Fruit fly (Drosophila melanogaster) whole organism, embryonic: ENCODE results near the gene CG6465.

Experiments
- Bdp1 ChIP-seq: fragments of 200-800 bp; sonication (Bioruptor generic); optimal IDR thresholded peaks from 3 replicates; lab custom pipeline; 2016; ENCODE audit warnings: missing biosample characterization, missing genetic modification characterization
- CG10147 ChIP-seq: fragments of 200-800 bp; sonication (Bioruptor generic); optimal IDR thresholded peaks from 2 replicates; lab custom pipeline; 2019; ENCODE audit warnings: missing biosample characterization, mild to moderate bottlenecking, missing genetic modification characterization, moderate library complexity
- CG10321 ChIP-seq: fragments of 200-800 bp; sonication (Bioruptor generic); IDR thresholded peaks from 2 replicates; pipeline ENCODE4 v1.3.6; 2022; ENCODE audit warnings: missing biosample characterization, missing genetic modification characterization
- CG10366 ChIP-seq: fragments of 200-800 bp; sonication (Bioruptor generic); IDR thresholded peaks from 2 replicates; pipeline ENCODE4 v1.3.6; 2022; ENCODE audit warnings: missing biosample characterization, missing genetic modification characterization
- CG10431 ChIP-seq: fragments of 200-800 bp; sonication (Bioruptor generic); optimal IDR thresholded peaks from 3 replicates; lab custom pipeline; 2018; ENCODE audit warnings: missing biosample characterization, mild to moderate bottlenecking, missing genetic modification characterization
- CG12391 ChIP-seq: fragments of 200-800 bp; sonication (Bioruptor generic); optimal IDR thresholded peaks from 3 replicates; lab custom pipeline; 2018; ENCODE audit warnings: missing biosample characterization, mild to moderate bottlenecking, missing genetic modification characterization, moderate library complexity
- CG12744 ChIP-seq: fragments of 200-800 bp; sonication (Bioruptor generic); optimal IDR thresholded peaks from 2 replicates; lab custom pipeline; 2016; ENCODE audit warnings: missing biosample characterization, missing genetic modification characterization
- CG14441 ChIP-seq: fragments of 200-800 bp; sonication (Bioruptor generic); IDR thresholded peaks from 2 replicates; pipeline ENCODE4 v1.3.6; 2022; ENCODE audit warnings: missing biosample characterization, missing genetic modification characterization
- CG15269 ChIP-seq: fragments of 200-800 bp; sonication (Bioruptor generic); optimal IDR thresholded peaks from 2 replicates; lab custom pipeline; 2018; ENCODE audit warnings: missing biosample characterization, mild to moderate bottlenecking, missing genetic modification characterization, moderate library complexity
- CG15479 ChIP-seq: fragments of 200-800 bp; sonication (Bioruptor generic); optimal IDR thresholded peaks from 3 replicates; lab custom pipeline; 2019; ENCODE audit warnings: missing biosample characterization, mild to moderate bottlenecking, missing genetic modification characterization, moderate library complexity
- CG15601 ChIP-seq: fragments of 200-800 bp; sonication (Bioruptor generic); optimal IDR thresholded peaks from 3 replicates; lab custom pipeline; 2019; ENCODE audit warnings: missing biosample characterization, mild to moderate bottlenecking, missing genetic modification characterization, moderate library complexity
- CG17361 ChIP-seq: fragments of 200-800 bp; sonication (Bioruptor generic); IDR thresholded peaks from 3 replicates; pipeline ENCODE4 v1.3.6; 2022; ENCODE audit warnings: missing biosample characterization, missing genetic modification characterization
- CG17612 ChIP-seq: fragments of 200-800 bp; sonication (Bioruptor generic); IDR thresholded peaks from 2 replicates; pipeline ENCODE4 v1.3.6; 2022; ENCODE audit warnings: missing biosample characterization, missing genetic modification characterization
- CG18262 ChIP-seq: fragments of 200-800 bp; optimal IDR thresholded peaks from 3 replicates; lab custom pipeline; 2019; ENCODE audit warnings: missing biosample characterization, mild to moderate bottlenecking, missing genetic modification characterization, moderate library complexity
- CG18599 ChIP-seq: fragments of 200-800 bp; sonication (Bioruptor generic); optimal IDR thresholded peaks from 3 replicates; lab custom pipeline; 2017; ENCODE audit warnings: missing biosample characterization, missing genetic modification characterization, mild to moderate bottlenecking, moderate library complexity, missing genetic modification reagents
- CG2202 ChIP-seq: fragments of 200-800 bp; sonication (Bioruptor generic); optimal IDR thresholded peaks from 2 replicates; lab custom pipeline; 2018; ENCODE audit warnings: missing biosample characterization, mild to moderate bottlenecking, missing genetic modification characterization
- CG2889 ChIP-seq: fragments of 200-800 bp; sonication (Bioruptor generic); IDR thresholded peaks from 3 replicates; pipeline ENCODE4 v1.3.6; 2022; ENCODE audit warnings: missing biosample characterization, missing genetic modification characterization
- CG31388 ChIP-seq: fragments of 200-800 bp; sonication (Bioruptor generic); optimal IDR thresholded peaks from 2 replicates; lab custom pipeline; 2016; ENCODE audit warnings: missing biosample characterization, missing genetic modification characterization
- CG31441 ChIP-seq: fragments of 200-800 bp; sonication (Bioruptor generic); IDR thresholded peaks from 2 replicates; pipeline ENCODE4 v1.3.6; 2022; ENCODE audit warnings: missing biosample characterization, missing genetic modification characterization
- CG33213 ChIP-seq: fragments of 200-800 bp; sonication (Bioruptor generic); optimal IDR thresholded peaks from 3 replicates; lab custom pipeline; 2016; ENCODE audit warnings: missing biosample characterization, missing genetic modification characterization
- CG9817 ChIP-seq: fragments of 200-800 bp; sonication (Bioruptor generic); optimal IDR thresholded peaks from 2 replicates; lab custom pipeline; 2018; ENCODE audit warnings: missing biosample characterization, mild to moderate bottlenecking, missing genetic modification characterization, moderate library complexity
- D ChIP-seq, 2 experiments: fragments of 200-800 bp in 1 of 2; fragments of >200 bp in 1 of 2; sonication (Bioruptor generic) in 1 of 2; optimal IDR thresholded peaks; 2 replicates in 1 of 2; 3 replicates in 1 of 2; lab custom pipeline; 2017; ENCODE audit warnings: mild to moderate bottlenecking in 1 of 2, missing biosample characterization in 1 of 2, missing genetic modification characterization in 1 of 2, missing genetic modification reagents in 1 of 2
- Dad ChIP-seq: fragments of 200-800 bp; sonication (Bioruptor generic); optimal IDR thresholded peaks from 3 replicates; lab custom pipeline; 2016; ENCODE audit warnings: missing biosample characterization, missing genetic modification characterization
- E2f1 ChIP-seq: fragments of 200-800 bp; sonication (Bioruptor generic); IDR thresholded peaks from 2 replicates; pipeline ENCODE4 v1.3.6; 2022; ENCODE audit warnings: missing biosample characterization, missing genetic modification characterization
- Elba2 ChIP-seq: fragments of 200-800 bp; sonication (Bioruptor generic); optimal IDR thresholded peaks from 3 replicates; lab custom pipeline; 2016; ENCODE audit warnings: missing biosample characterization, missing genetic modification characterization
- Lhr ChIP-seq: fragments of 200-800 bp; sonication (Bioruptor generic); optimal IDR thresholded peaks from 3 replicates; lab custom pipeline; 2017; ENCODE audit warnings: mild to moderate bottlenecking, missing biosample characterization, missing genetic modification reagents, missing genetic modification characterization
- Myb ChIP-seq: fragments of 200-800 bp; sonication (Bioruptor generic); optimal IDR thresholded peaks from 2 replicates; lab custom pipeline; 2016; ENCODE audit warnings: missing biosample characterization, missing genetic modification characterization
- Opbp ChIP-seq: fragments of 200-800 bp; sonication (Bioruptor generic); IDR thresholded peaks from 3 replicates; pipeline ENCODE4 v1.3.6; 2022; ENCODE audit warnings: missing biosample characterization, missing genetic modification characterization; ENCODE audit not compliant: partially characterized antibody
- Rx ChIP-seq: fragments of 200-800 bp; sonication (Bioruptor generic); IDR thresholded peaks from 2 replicates; pipeline ENCODE4 v1.3.6; 2022; ENCODE audit warnings: missing biosample characterization, missing genetic modification characterization
- Sry-δ ChIP-seq: fragments of 200-800 bp; sonication (Bioruptor generic); optimal IDR thresholded peaks from 2 replicates; lab custom pipeline; 2016; ENCODE audit warnings: missing biosample characterization, missing genetic modification characterization
- Vsx1 ChIP-seq: fragments of 200-800 bp; sonication (Bioruptor generic); optimal IDR thresholded peaks from 2 replicates; lab custom pipeline; 2017; ENCODE audit warnings: missing biosample characterization, mild to moderate bottlenecking, missing genetic modification characterization, missing genetic modification reagents
- chinmo ChIP-seq: fragments of 200-800 bp; sonication (Bioruptor generic); IDR thresholded peaks from 4 replicates; pipeline ENCODE4 v1.3.6; 2022; ENCODE audit warnings: missing biosample characterization, missing genetic modification characterization; ENCODE audit not compliant: partially characterized antibody
- fd102C ChIP-seq: fragments of 200-800 bp; sonication (Bioruptor generic); optimal IDR thresholded peaks from 2 replicates; lab custom pipeline; 2018; ENCODE audit warnings: missing biosample characterization, mild to moderate bottlenecking, missing genetic modification characterization, moderate library complexity
- fd64A ChIP-seq: fragments of 200-800 bp; sonication (Bioruptor generic); optimal IDR thresholded peaks from 3 replicates; lab custom pipeline; 2018; ENCODE audit warnings: missing biosample characterization, mild to moderate bottlenecking, missing genetic modification characterization
- gcm2 ChIP-seq: fragments of 200-800 bp; sonication (Bioruptor generic); optimal IDR thresholded peaks from 2 replicates; lab custom pipeline; 2016; ENCODE audit warnings: missing biosample characterization, missing genetic modification characterization
- gro ChIP-seq: fragments of 200-800 bp; sonication (Bioruptor generic); optimal IDR thresholded peaks from 2 replicates; lab custom pipeline; 2016; ENCODE audit warnings: missing biosample characterization, missing genetic modification characterization
- luna ChIP-seq: fragments of 200-800 bp; sonication (Bioruptor generic); optimal IDR thresholded peaks from 2 replicates; lab custom pipeline; 2016; ENCODE audit warnings: missing biosample characterization, missing genetic modification characterization
- nau ChIP-seq: fragments of 200-800 bp; sonication (Bioruptor generic); optimal IDR thresholded peaks from 3 replicates; lab custom pipeline; 2017; ENCODE audit warnings: missing biosample characterization, mild to moderate bottlenecking, missing genetic modification characterization, missing genetic modification reagents
- p53 ChIP-seq: fragments of 200-800 bp; sonication (Bioruptor generic); optimal IDR thresholded peaks from 2 replicates; lab custom pipeline; 2016; ENCODE audit warnings: missing biosample characterization, missing genetic modification characterization
- pnt ChIP-seq: fragments of 200-800 bp; sonication (Bioruptor generic); optimal IDR thresholded peaks from 3 replicates; lab custom pipeline; 2016; ENCODE audit warnings: missing biosample characterization, missing genetic modification characterization
- row ChIP-seq: fragments of 200-800 bp; sonication (Bioruptor generic); IDR thresholded peaks from 3 replicates; pipeline ENCODE4 v1.3.6; 2022; ENCODE audit warnings: missing biosample characterization, missing genetic modification characterization
- run ChIP-seq: fragments of 200-800 bp; sonication (Bioruptor generic); optimal IDR thresholded peaks from 3 replicates; lab custom pipeline; 2018; ENCODE audit warnings: missing biosample characterization, mild to moderate bottlenecking, missing genetic modification characterization
- sd ChIP-seq: fragments of 200-800 bp; sonication (Bioruptor generic); optimal IDR thresholded peaks from 3 replicates; lab custom pipeline; 2018; ENCODE audit warnings: missing biosample characterization, mild to moderate bottlenecking, missing genetic modification characterization, moderate library complexity
- sima ChIP-seq: fragments of 200-800 bp; sonication (Bioruptor generic); optimal IDR thresholded peaks from 2 replicates; lab custom pipeline; 2016; ENCODE audit warnings: missing biosample characterization, missing genetic modification characterization
- slou ChIP-seq: fragments of 200-800 bp; sonication (Bioruptor generic); optimal IDR thresholded peaks from 3 replicates; lab custom pipeline; 2016; ENCODE audit warnings: missing biosample characterization, missing genetic modification characterization
- slp2 ChIP-seq: fragments of 200-800 bp; sonication (Bioruptor generic); optimal IDR thresholded peaks from 2 replicates; lab custom pipeline; 2016; ENCODE audit warnings: missing biosample characterization, missing genetic modification characterization
- stc ChIP-seq: fragments of 200-800 bp; sonication (Bioruptor generic); IDR thresholded peaks from 2 replicates; pipeline ENCODE4 v1.3.6; 2022; ENCODE audit warnings: missing biosample characterization, missing genetic modification characterization
- sug ChIP-seq: fragments of 200-800 bp; optimal IDR thresholded peaks from 2 replicates; lab custom pipeline; 2019; ENCODE audit warnings: missing biosample characterization, mild to moderate bottlenecking, missing genetic modification characterization, moderate library complexity
- trem ChIP-seq: fragments of 200-800 bp; optimal IDR thresholded peaks from 3 replicates; lab custom pipeline; 2019; ENCODE audit warnings: missing biosample characterization, mild to moderate bottlenecking, missing genetic modification characterization, moderate library complexity
- usp ChIP-seq: fragments of >200 bp; optimal IDR thresholded peaks from 2 replicates; lab custom pipeline; 2017; ENCODE audit warnings: missing biosample characterization, missing genetic modification characterization

Gene CG6465

DNA sequence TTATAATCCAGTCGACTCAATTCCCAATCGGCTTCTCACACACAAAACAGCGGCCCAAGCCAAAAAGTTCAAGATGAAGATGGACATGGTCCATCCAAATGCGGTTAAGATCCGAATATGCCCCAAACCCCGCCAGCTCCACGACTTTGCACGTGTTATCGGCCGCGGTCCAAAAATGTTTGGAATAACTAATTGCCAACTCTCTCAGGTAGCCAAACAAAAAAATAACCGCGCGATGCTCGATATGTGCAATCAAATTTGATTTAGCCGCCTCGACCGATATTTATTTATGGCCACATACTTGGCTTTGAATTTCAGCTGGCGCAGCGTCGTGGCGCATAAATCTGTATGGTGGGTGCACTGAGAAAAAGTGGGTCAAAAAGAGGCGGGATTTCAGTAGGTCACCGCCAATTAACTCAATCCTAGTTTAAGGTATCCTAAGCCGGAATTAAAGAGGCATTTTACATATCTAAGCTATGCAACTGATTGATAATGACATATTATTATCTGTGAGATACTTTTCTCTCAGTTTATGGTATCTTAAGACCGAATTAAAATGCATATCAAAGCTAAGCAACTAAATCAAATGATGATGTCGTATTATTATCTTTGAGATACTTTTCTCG is 28.4 kb downstream of the CG6465 start (continued):
- no peak for TF ChIP-seq CG33213 (GFP tag; lab: Kevin White, UChicago)
- TF ChIP-seq CG15269 (tag; lab: Kevin White, UChicago) = peak; percentile 51
- TF ChIP-seq row = peak; percentile 61
- no peak for TF ChIP-seq CG15601 (tag; lab: Kevin White, UChicago)
- TF ChIP-seq Dad (GFP tag; lab: Kevin White, UChicago) = peak; percentile 35
- no peak for TF ChIP-seq Opbp (GFP tag; lab: Robert Waterston, UW)
- peak; percentile 58 for TF ChIP-seq CG10366 (GFP tag; lab: Robert Waterston, UW)
- TF ChIP-seq fd64A (GFP tag; lab: Kevin White, UChicago) = no peak
- peak; percentile 7 for TF ChIP-seq CG18599 (GFP tag; lab: Kevin White, UChicago)
- TF ChIP-seq E2f1 (GFP tag; lab: Robert Waterston, UW) = peak; percentile 26; the same call in 1 of the 2 replicates
- TF ChIP-seq CG31388 = no peak
- peak; percentile 1 for TF ChIP-seq CG2202 (tag; lab: Kevin White, UChicago)
- no peak for TF ChIP-seq D (optimal IDR thresholded peaks at IDR 0.05; lab: Kevin White, UChicago)
- TF ChIP-seq D (GFP tag; optimal IDR thresholded peaks at IDR 0.05; lab: Kevin White, UChicago) = peak; percentile 18
- TF ChIP-seq CG2889 (GFP tag; lab: Robert Waterston, UW) = no peak
- TF ChIP-seq sima (GFP tag; lab: Kevin White, UChicago) = no peak
- TF ChIP-seq chinmo = 0 out of 4 replicates have a peak, but pooled peaks have one; percentile 46
- TF ChIP-seq CG9817 = no peak
- peak; percentile 45 for TF ChIP-seq CG12391 (tag; lab: Kevin White, UChicago)
- TF ChIP-seq nau (GFP tag; lab: Kevin White, UChicago) = no peak
- TF ChIP-seq Sry-δ (GFP tag; lab: Kevin White, UChicago) = no peak
- peak; percentile 7 for TF ChIP-seq Myb (GFP tag; lab: Kevin White, UChicago)
- TF ChIP-seq gro = no peak
- no peak for TF ChIP-seq Elba2 (GFP tag; lab: Kevin White, UChicago)
- 0 out of 3 replicates have a peak, but pooled peaks have one; percentile 31 for TF ChIP-seq CG17361
- TF ChIP-seq sug = no peak
- peak; percentile 31 for TF ChIP-seq run (tag; lab: Kevin White, UChicago)
- peak; percentile 73 for TF ChIP-seq sd (tag; lab: Kevin White, UChicago)
- no peak for TF ChIP-seq CG17612 (GFP tag; lab: Robert Waterston, UW)
- TF ChIP-seq trem (tag; lab: Kevin White, UChicago) = no peak
- no peak for TF ChIP-seq luna (GFP tag; lab: Kevin White, UChicago)
- TF ChIP-seq Bdp1 (GFP tag; lab: Kevin White, UChicago) = no peak
- TF ChIP-seq Vsx1 (GFP tag; lab: Kevin White, UChicago) = no peak
- peak; percentile 51 for TF ChIP-seq stc
- TF ChIP-seq CG12744 = no peak
- peak; percentile 68 for TF ChIP-seq Rx (GFP tag; lab: Robert Waterston, UW)
- peak; percentile 38; the same call in 1 of the 2 replicates for TF ChIP-seq CG10321
- no peak for TF ChIP-seq fd102C (GFP tag; lab: Kevin White, UChicago)
- no peak for TF ChIP-seq CG31441 (GFP tag; lab: Robert Waterston, UW)
- no peak for TF ChIP-seq slou
- no peak for TF ChIP-seq p53 (GFP tag; lab: Kevin White, UChicago)
- no peak for TF ChIP-seq CG10147 (GFP tag; lab: Kevin White, UChicago)
- TF ChIP-seq gcm2 (GFP tag; lab: Kevin White, UChicago) = no peak
- TF ChIP-seq CG18262 = peak; percentile 59
- TF ChIP-seq CG10431 (GFP tag; lab: Kevin White, UChicago) = no peak
- TF ChIP-seq usp (GFP tag; lab: Kevin White, UChicago) = no peak
- TF ChIP-seq CG15479 (GFP tag; lab: Kevin White, UChicago) = no peak
- TF ChIP-seq CG14441 (GFP tag; lab: Robert Waterston, UW) = peak; percentile 79
- TF ChIP-seq Lhr (GFP tag; lab: Kevin White, UChicago) = no peak
- TF ChIP-seq pnt = peak; percentile 62
- peak; percentile 25 for TF ChIP-seq slp2 (GFP tag; lab: Kevin White, UChicago)
